Fruit fly (Drosophila melanogaster) whole organism, embryonic: ENCODE data around the gene Eig71Ek.
A peak's percentile ranks its signal among the peaks of the same experiment; 100 is the strongest.

Source experiments
- Awh ChIP-seq: fragments of 200-800 bp; sonication (Bioruptor generic); IDR thresholded peaks from 2 replicates; pipeline ENCODE4, ENCODE4 v1.3.6; 2022; ENCODE audit warnings: missing biosample characterization, missing genetic modification characterization
- BtbVII ChIP-seq: fragments of 200-800 bp; sonication (Bioruptor generic); optimal IDR thresholded peaks from 3 replicates; lab custom pipeline; 2017; ENCODE audit warnings: missing biosample characterization, mild to moderate bottlenecking, missing genetic modification characterization
- CG10543 ChIP-seq: fragments of 200-800 bp; sonication (Bioruptor generic); optimal IDR thresholded peaks from 3 replicates; lab custom pipeline; 2017; ENCODE audit warnings: missing biosample characterization, mild to moderate bottlenecking, missing genetic modification characterization, moderate library complexity
- CG10654 ChIP-seq: fragments of 200-800 bp; sonication (Bioruptor generic); optimal IDR thresholded peaks from 2 replicates; lab custom pipeline; 2016; ENCODE audit warnings: missing biosample characterization, missing genetic modification characterization
- CG11456 ChIP-seq: fragments of 200-800 bp; sonication (Bioruptor generic); IDR thresholded peaks from 3 replicates; pipeline ENCODE4 v1.3.6; 2022; ENCODE audit warnings: missing biosample characterization, missing genetic modification characterization
- CG13894 ChIP-seq: fragments of 200-800 bp; sonication (Bioruptor generic); optimal IDR thresholded peaks from 3 replicates; lab custom pipeline; 2018; ENCODE audit warnings: missing biosample characterization, mild to moderate bottlenecking, missing genetic modification characterization, moderate library complexity
- CG14014 ChIP-seq: fragments of 200-800 bp; sonication (Bioruptor generic); IDR thresholded peaks from 2 replicates; pipeline ENCODE4 v1.3.6; 2022; ENCODE audit warnings: missing biosample characterization, missing genetic modification characterization
- CG15011 ChIP-seq: fragments of 200-800 bp; sonication (Bioruptor generic); optimal IDR thresholded peaks from 3 replicates; lab custom pipeline; 2018; ENCODE audit warnings: missing biosample characterization, mild to moderate bottlenecking, missing genetic modification characterization
- CG17361 ChIP-seq: fragments of 200-800 bp; sonication (Bioruptor generic); IDR thresholded peaks from 3 replicates; pipeline ENCODE4 v1.3.6; 2022; ENCODE audit warnings: missing biosample characterization, missing genetic modification characterization
- CG17829 ChIP-seq: fragments of 200-800 bp; optimal IDR thresholded peaks from 2 replicates; lab custom pipeline; 2019; ENCODE audit warnings: missing biosample characterization, mild to moderate bottlenecking, missing genetic modification characterization, moderate library complexity
- CG31388 ChIP-seq: fragments of 200-800 bp; sonication (Bioruptor generic); optimal IDR thresholded peaks from 2 replicates; lab custom pipeline; 2016; ENCODE audit warnings: missing biosample characterization, missing genetic modification characterization
- CG34376 ChIP-seq: fragments of 200-800 bp; sonication (Bioruptor generic); optimal IDR thresholded peaks from 2 replicates; lab custom pipeline; 2018; ENCODE audit warnings: missing biosample characterization, mild to moderate bottlenecking, missing genetic modification characterization
- CG4328 ChIP-seq: fragments of 200-800 bp; sonication (Bioruptor generic); optimal IDR thresholded peaks from 3 replicates; lab custom pipeline; 2017; ENCODE audit warnings: missing biosample characterization, missing genetic modification reagents, missing genetic modification characterization
- CG4820 ChIP-seq: fragments of 200-800 bp; sonication (Bioruptor generic); optimal IDR thresholded peaks from 3 replicates; lab custom pipeline; 2016; ENCODE audit warnings: missing biosample characterization, missing genetic modification characterization
- CG7357 ChIP-seq: fragments of 200-800 bp; sonication (Bioruptor generic); IDR thresholded peaks from 3 replicates; pipeline ENCODE4 v1.3.6; 2022; ENCODE audit warnings: missing biosample characterization, missing genetic modification characterization
- CG7786 ChIP-seq: fragments of 200-800 bp; sonication (Bioruptor generic); optimal IDR thresholded peaks from 2 replicates; lab custom pipeline; 2016; ENCODE audit warnings: missing biosample characterization, missing genetic modification characterization
- CG8281 ChIP-seq: fragments of 200-800 bp; sonication (Bioruptor generic); optimal IDR thresholded peaks from 2 replicates; lab custom pipeline; 2018; ENCODE audit warnings: missing biosample characterization, mild to moderate bottlenecking, missing genetic modification characterization, moderate library complexity
- CG8388 ChIP-seq: fragments of 200-800 bp; sonication (Bioruptor generic); optimal IDR thresholded peaks from 2 replicates; lab custom pipeline; 2019; ENCODE audit warnings: missing biosample characterization, mild to moderate bottlenecking, missing genetic modification characterization, moderate library complexity
- CG9215 ChIP-seq: fragments of 200-800 bp; sonication (Bioruptor generic); IDR thresholded peaks from 2 replicates; pipeline ENCODE4 v1.3.6; 2022; ENCODE audit warnings: missing biosample characterization, missing genetic modification characterization
- CG9609 ChIP-seq: fragments of 200-800 bp; sonication (Bioruptor generic); optimal IDR thresholded peaks from 3 replicates; lab custom pipeline; 2016; ENCODE audit warnings: missing biosample characterization, missing genetic modification characterization
- CHES-1-like ChIP-seq: fragments of 200-800 bp; sonication (Bioruptor generic); optimal IDR thresholded peaks from 2 replicates; lab custom pipeline; 2016; ENCODE audit warnings: missing biosample characterization, missing genetic modification characterization
- Hr78 ChIP-seq, 2 experiments: fragments of 200-800 bp in 1 of 2; fragments of >200 bp in 1 of 2; sonication (Bioruptor generic) in 1 of 2; optimal IDR thresholded peaks; 2 replicates each; lab custom pipeline; 2017 to 2019; ENCODE audit warnings: missing biosample characterization in 2 of 2, missing genetic modification characterization in 2 of 2, mild to moderate bottlenecking in 1 of 2, moderate library complexity in 1 of 2
- MESR4 ChIP-seq: fragments of 200-800 bp; sonication (Bioruptor generic); optimal IDR thresholded peaks from 2 replicates; lab custom pipeline; 2018; ENCODE audit warnings: missing biosample characterization, mild to moderate bottlenecking, missing genetic modification characterization, moderate library complexity
- NfI ChIP-seq: fragments of 200-800 bp; sonication (Bioruptor generic); optimal IDR thresholded peaks from 3 replicates; lab custom pipeline; 2018; ENCODE audit warnings: missing biosample characterization, mild to moderate bottlenecking, missing genetic modification characterization, moderate library complexity
- Optix ChIP-seq: fragments of 200-800 bp; sonication (Bioruptor generic); IDR thresholded peaks from 3 replicates; pipeline ENCODE4 v1.3.6; 2022; ENCODE audit warnings: missing biosample characterization, missing genetic modification characterization
- aop ChIP-seq: fragments of 200-800 bp; sonication (Bioruptor generic); IDR thresholded peaks from 2 replicates; pipeline ENCODE4 v1.3.6; 2022; ENCODE audit warnings: missing biosample characterization, missing genetic modification characterization
- ato ChIP-seq: fragments of 200-800 bp; sonication (Bioruptor generic); IDR thresholded peaks from 2 replicates; pipeline ENCODE4 v1.3.6; 2022; ENCODE audit warnings: missing biosample characterization, missing genetic modification characterization; ENCODE audit not compliant: partially characterized antibody
- az2 ChIP-seq: fragments of 200-800 bp; sonication (Bioruptor generic); optimal IDR thresholded peaks from 3 replicates; lab custom pipeline; 2016; ENCODE audit warnings: missing biosample characterization, missing genetic modification characterization
- bbx ChIP-seq: fragments of 200-800 bp; sonication (Bioruptor generic); IDR thresholded peaks from 2 replicates; pipeline ENCODE4 v1.3.6; 2022; ENCODE audit warnings: missing biosample characterization, missing genetic modification characterization; ENCODE audit not compliant: partially characterized antibody
- bcd ChIP-seq: fragments of 200-800 bp; sonication (Bioruptor generic); optimal IDR thresholded peaks from 2 replicates; lab custom pipeline; 2017; ENCODE audit warnings: missing biosample characterization, mild to moderate bottlenecking, missing genetic modification characterization
- btn ChIP-seq: fragments of 200-800 bp; sonication (Bioruptor generic); optimal IDR thresholded peaks from 2 replicates; lab custom pipeline; 2016; ENCODE audit warnings: missing biosample characterization, missing genetic modification characterization
- cg ChIP-seq: fragments of 200-800 bp; sonication (Bioruptor generic); optimal IDR thresholded peaks from 3 replicates; lab custom pipeline; 2019; ENCODE audit warnings: missing biosample characterization, mild to moderate bottlenecking, missing genetic modification characterization, moderate library complexity
- chn ChIP-seq: fragments of 200-800 bp; sonication (Bioruptor generic); optimal IDR thresholded peaks from 2 replicates; lab custom pipeline; 2016; ENCODE audit warnings: missing biosample characterization, missing genetic modification characterization
- dmrt11E ChIP-seq: fragments of 200-800 bp; sonication (Bioruptor generic); optimal IDR thresholded peaks from 3 replicates; lab custom pipeline; 2018; ENCODE audit warnings: missing biosample characterization, mild to moderate bottlenecking, missing genetic modification characterization, moderate library complexity
- en ChIP-seq: fragments of 200-800 bp; sonication (Bioruptor generic); optimal IDR thresholded peaks from 2 replicates; lab custom pipeline; 2016; ENCODE audit warnings: missing biosample characterization, missing genetic modification characterization
- fd102C ChIP-seq: fragments of 200-800 bp; sonication (Bioruptor generic); optimal IDR thresholded peaks from 2 replicates; lab custom pipeline; 2018; ENCODE audit warnings: missing biosample characterization, mild to moderate bottlenecking, missing genetic modification characterization, moderate library complexity
- gcm ChIP-seq: fragments of 200-800 bp; sonication (Bioruptor generic); optimal IDR thresholded peaks from 2 replicates; lab custom pipeline; 2019; ENCODE audit warnings: missing biosample characterization, mild to moderate bottlenecking, missing genetic modification characterization, moderate library complexity
- h ChIP-seq: fragments of >200 bp; optimal IDR thresholded peaks from 2 replicates; lab custom pipeline; 2017
- hb ChIP-seq: fragments of 200-800 bp; sonication (Bioruptor generic); IDR thresholded peaks from 3 replicates; pipeline ENCODE4 v1.3.6; 2022; ENCODE audit warnings: missing biosample characterization, missing genetic modification characterization; ENCODE audit not compliant: partially characterized antibody
- mld ChIP-seq: fragments of 200-800 bp; sonication (Bioruptor generic); IDR thresholded peaks from 3 replicates; pipeline ENCODE4 v1.3.6; 2022; ENCODE audit warnings: missing biosample characterization, missing genetic modification characterization; ENCODE audit not compliant: partially characterized antibody
- pan ChIP-seq, 4 experiments: fragments of >200 bp in 3 of 4; fragments of 200-800 bp in 1 of 4; sonication (Bioruptor generic) in 1 of 4; optimal IDR thresholded peaks in 3 of 4; IDR thresholded peaks in 1 of 4; 2 replicates each; pipeline versions ENCODE4 v1.3.6 to Lab custom; 2017 to 2022; ENCODE audit warnings: missing biosample characterization in 2 of 4, missing genetic modification characterization in 2 of 4, mixed read lengths in 1 of 4
- psq ChIP-seq: fragments of 200-800 bp; sonication (Bioruptor generic); optimal IDR thresholded peaks from 2 replicates; lab custom pipeline; 2017; ENCODE audit warnings: missing biosample characterization, missing genetic modification characterization
- sim ChIP-seq: fragments of 200-800 bp; sonication (Bioruptor generic); IDR thresholded peaks from 2 replicates; pipeline ENCODE4 v1.3.6; 2022; ENCODE audit warnings: missing biosample characterization, missing genetic modification characterization
- stc ChIP-seq: fragments of 200-800 bp; sonication (Bioruptor generic); IDR thresholded peaks from 2 replicates; pipeline ENCODE4 v1.3.6; 2022; ENCODE audit warnings: missing biosample characterization, missing genetic modification characterization
- sug ChIP-seq: fragments of 200-800 bp; optimal IDR thresholded peaks from 2 replicates; lab custom pipeline; 2019; ENCODE audit warnings: missing biosample characterization, mild to moderate bottlenecking, missing genetic modification characterization, moderate library complexity
- tgo ChIP-seq: fragments of 200-800 bp; sonication (Bioruptor generic); IDR thresholded peaks from 3 replicates; pipeline ENCODE4 v1.3.6; 2022; ENCODE audit warnings: missing biosample characterization, missing genetic modification characterization
- tio ChIP-seq: fragments of 200-800 bp; sonication (Bioruptor generic); optimal IDR thresholded peaks from 2 replicates; lab custom pipeline; 2017; ENCODE audit warnings: missing biosample characterization, missing genetic modification characterization, inconsistent platforms
- trem ChIP-seq: fragments of 200-800 bp; optimal IDR thresholded peaks from 3 replicates; lab custom pipeline; 2019; ENCODE audit warnings: missing biosample characterization, mild to moderate bottlenecking, missing genetic modification characterization, moderate library complexity
- vvl ChIP-seq: fragments of 200-800 bp; sonication (Bioruptor generic); IDR thresholded peaks from 2 replicates; pipeline ENCODE4 v1.3.6; 2022; ENCODE audit warnings: missing biosample characterization, missing genetic modification characterization
- wek ChIP-seq: fragments of 200-800 bp; sonication (Bioruptor generic); optimal IDR thresholded peaks from 3 replicates; lab custom pipeline; 2018; ENCODE audit warnings: missing biosample characterization, mild to moderate bottlenecking, missing genetic modification characterization, moderate library complexity

Gene Eig71Ek

DNA sequence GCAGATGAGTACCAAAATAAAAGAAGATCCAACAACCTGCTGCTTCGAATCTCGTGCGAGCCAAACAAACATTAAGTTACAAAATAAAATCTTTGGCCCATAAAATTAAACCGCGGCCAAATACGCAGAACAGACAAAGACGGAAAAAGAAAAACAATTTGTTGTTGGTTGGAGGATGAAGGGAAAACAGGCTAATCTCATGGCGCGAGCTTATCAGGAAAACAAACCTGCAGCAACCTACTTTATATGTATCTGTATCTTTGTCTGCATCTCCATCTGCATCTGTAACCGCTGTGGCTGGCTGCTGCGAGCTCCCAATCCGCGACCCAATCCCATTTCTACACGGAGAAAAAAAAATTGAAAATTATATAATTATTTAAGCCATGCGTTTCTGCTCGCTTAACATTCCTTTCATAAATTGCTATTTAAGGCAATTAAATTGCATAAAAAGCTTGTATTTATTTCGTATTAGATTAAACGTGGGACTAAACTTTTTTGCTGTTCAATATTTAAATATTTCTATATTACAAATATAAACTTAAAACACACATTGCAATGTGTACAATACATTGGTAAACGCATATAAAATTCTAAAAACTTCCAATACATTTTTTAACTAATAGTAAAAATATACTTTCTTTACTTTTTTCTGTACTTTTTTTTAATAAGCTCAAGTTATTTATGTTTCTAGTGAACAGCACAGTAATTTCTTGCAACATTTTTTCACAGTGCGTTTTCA lies 31.9 kb downstream of the Eig71Ek start (continued):
- TF ChIP-seq CG9609 (GFP tag; lab: Kevin White, UChicago) (no peak), CG4820 (peak; percentile 20), en (no peak), dmrt11E (peak; percentile 80), CG31388 (no peak), CG10543 (GFP tag; lab: Kevin White, UChicago) (no peak), CG8281 (tag; lab: Kevin White, UChicago) (no peak), trem (tag; lab: Kevin White, UChicago) (peak; percentile 35), CG14014 (GFP tag; lab: Robert Waterston, UW) (no peak), CG7786 (GFP tag; lab: Kevin White, UChicago) (no peak), CG15011 (GFP tag; lab: Kevin White, UChicago) (no peak), sug (tag; lab: Kevin White, UChicago) (no peak), NfI (GFP tag; lab: Kevin White, UChicago) (no peak), tgo (no peak), MESR4 (GFP tag; lab: Kevin White, UChicago) (no peak), vvl (GFP tag; lab: Robert Waterston, UW) (no peak), CG17829 (peak; percentile 36), aop (GFP tag; lab: Robert Waterston, UW) (no peak), CHES-1-like (GFP tag; lab: Kevin White, UChicago) (no peak), ato (GFP tag; lab: Robert Waterston, UW) (no peak), CG4328 (GFP tag; lab: Kevin White, UChicago) (no peak), gcm (no peak), btn (no peak), CG17361 (peak; percentile 82), chn (GFP tag; lab: Kevin White, UChicago) (no peak), pan (optimal IDR thresholded peaks at IDR 0.05; lab: Kevin White, UChicago) (no peak), pan (GFP tag; optimal IDR thresholded peaks at IDR 0.05 in 1 of 2, IDR thresholded peaks at IDR 0.05 in 1 of 2) (no peak), tio (GFP tag; lab: Kevin White, UChicago) (peak; percentile 54), CG8388 (peak; percentile 42), bbx (GFP tag; lab: Robert Waterston, UW) (no peak), wek (GFP tag; lab: Kevin White, UChicago) (no peak), CG10654 (no peak), CG34376 (GFP tag; lab: Kevin White, UChicago) (no peak), fd102C (GFP tag; lab: Kevin White, UChicago) (no peak), stc (no peak), CG11456 (GFP tag; lab: Robert Waterston, UW) (no peak), CG7357 (GFP tag; lab: Robert Waterston, UW) (no peak), cg (no peak), Hr78 (GFP tag; optimal IDR thresholded peaks at IDR 0.05; lab: Kevin White, UChicago) (no peak), mld (no peak), BtbVII (no peak), Optix (GFP tag; lab: Robert Waterston, UW) (no peak), CG9215 (GFP tag; lab: Robert Waterston, UW) (no peak), psq (GFP tag; lab: Kevin White, UChicago) (no peak), hb (GFP tag; lab: Robert Waterston, UW) (no peak), sim (GFP tag; lab: Robert Waterston, UW) (no peak), CG13894 (tag; lab: Kevin White, UChicago) (no peak), h (lab: Kevin White, UChicago) (no peak), Awh (GFP tag; lab: Robert Waterston, UW) (no peak), bcd (peak; percentile 14), az2 (peak; percentile 51)
